Worm (Caenorhabditis elegans) whole organism, L3 larva: ENCODE results near the gene F07F6.1.

Experiments used
- nfya-1 ChIP-seq: sonication (generic microtip); optimal IDR thresholded peaks from 2 replicates; lab custom pipeline; 2017; ENCODE audit warnings: missing genetic modification characterization, mild to moderate bottlenecking, missing compliant biosample characterization, antibody characterized with exemption, moderate library complexity; ENCODE audit not compliant: insufficient read depth
- nhr-25 ChIP-seq: sonication (generic microtip); optimal IDR thresholded peaks from 2 replicates; lab custom pipeline; 2017; ENCODE audit warnings: missing biosample characterization, missing genetic modification characterization
- nhr-43 ChIP-seq: sonication (generic microtip); optimal IDR thresholded peaks from 2 replicates; lab custom pipeline; 2016; ENCODE audit warnings: mild to moderate bottlenecking, missing genetic modification characterization, missing compliant biosample characterization; ENCODE audit not compliant: poor library complexity, severe bottlenecking
- snpc-4 ChIP-seq: fragments of 150-350 bp; optimal IDR thresholded peaks from 2 replicates; lab custom pipeline; 2014; ENCODE audit warnings: missing biosample characterization, missing genetic modification characterization
- unc-62 ChIP-seq: fragments of 150-350 bp; sonication (generic microtip); optimal IDR thresholded peaks from 4 replicates; lab custom pipeline; 2014; ENCODE audit warnings: missing biosample characterization, missing genetic modification reagents, missing genetic modification characterization
- ztf-11 ChIP-seq: fragments of 150-350 bp; optimal IDR thresholded peaks from 2 replicates; lab custom pipeline; 2014; ENCODE audit warnings: missing biosample characterization, missing genetic modification characterization

ce11 chrII:5433069-5433468 lies 4.6 kb upstream of the F07F6.1 start, which contains the start of gene srx-114:
- TF ChIP-seq nhr-43 (no peak), unc-62 (GFP tag; lab: Kevin White, UChicago) (no peak), snpc-4 (no peak), nhr-25 (tag; lab: Kevin White, UChicago) (no peak), ztf-11 (no peak), nfya-1 (tag; lab: Kevin White, UChicago) (no peak)
